Worm (Caenorhabditis elegans) whole organism, early embryonic: Measurements from ENCODE around the gene F54D5.9.

Source experiments
- B0310.2 ChIP-seq: sonication (generic microtip); optimal IDR thresholded peaks from 2 replicates; lab custom pipeline; 2016; ENCODE audit warnings: mild to moderate bottlenecking, missing genetic modification characterization, missing compliant biosample characterization
- F13C5.2 ChIP-seq: sonication (generic microtip); optimal IDR thresholded peaks from 2 replicates; lab custom pipeline; 2017; ENCODE audit warnings: mild to moderate bottlenecking, missing genetic modification characterization, inconsistent platforms, missing compliant biosample characterization
- aly-1 ChIP-seq: sonication (generic microtip); optimal IDR thresholded peaks from 2 replicates; lab custom pipeline; 2016; ENCODE audit warnings: missing genetic modification characterization, missing compliant biosample characterization
- ama-1 ChIP-seq: fragments of 150-350 bp; optimal IDR thresholded peaks from 2 replicates; lab custom pipeline; 2014
- ceh-36 ChIP-seq: sonication (generic microtip); optimal IDR thresholded peaks from 2 replicates; lab custom pipeline; 2016; ENCODE audit warnings: missing genetic modification characterization, inconsistent platforms, missing compliant biosample characterization
- flt-1 ChIP-seq: fragments of 200-800 bp; sonication (Bioruptor generic); IDR thresholded peaks from 2 replicates; pipeline ENCODE4 v1.3.6; 2022; ENCODE audit warnings: missing genetic modification characterization, missing compliant biosample characterization
- pes-1 ChIP-seq: fragments of 200-800 bp; sonication (Bioruptor generic); IDR thresholded peaks from 2 replicates; pipeline ENCODE4 v1.3.6; 2022; ENCODE audit warnings: missing genetic modification reagents, missing genetic modification characterization, missing compliant biosample characterization

- TF ChIP-seq ama-1 (lab: Kevin White, UChicago) (no peak), B0310.2 (tag; lab: Kevin White, UChicago) (no peak), aly-1 (tag; lab: Kevin White, UChicago) (no peak), flt-1 (GFP tag; lab: Robert Waterston, UW) (no peak), ceh-36 (tag; lab: Kevin White, UChicago) (no peak), pes-1 (GFP tag; lab: Robert Waterston, UW) (no peak), F13C5.2 (no peak)
Measured at ce11 chrII:11582698-11583097, 38.1 kb upstream of the F54D5.9 start, which contains the start of gene ints-7.
